Fruit fly (Drosophila melanogaster) whole organism, embryonic: ENCODE results near the gene Mis12.

Source experiments
- CG14014 ChIP-seq: fragments of 200-800 bp; sonication (Bioruptor generic); IDR thresholded peaks from 2 replicates; pipeline ENCODE4 v1.3.6; 2022; ENCODE audit warnings: missing biosample characterization, missing genetic modification characterization
- CG14860 ChIP-seq: fragments of 200-800 bp; sonication (Bioruptor generic); IDR thresholded peaks from 3 replicates; pipeline ENCODE4 v1.3.6; 2022; ENCODE audit warnings: missing biosample characterization, missing genetic modification characterization; ENCODE audit not compliant: partially characterized antibody
- CG15514 ChIP-seq: fragments of 200-800 bp; sonication (Bioruptor generic); optimal IDR thresholded peaks from 3 replicates; lab custom pipeline; 2017; ENCODE audit warnings: missing biosample characterization, missing genetic modification characterization, mild to moderate bottlenecking, moderate library complexity, missing genetic modification reagents
- CG18476 ChIP-seq: fragments of 200-800 bp; sonication (Bioruptor generic); optimal IDR thresholded peaks from 2 replicates; lab custom pipeline; 2016; ENCODE audit warnings: missing biosample characterization, mild to moderate bottlenecking, missing genetic modification characterization
- CG30403 ChIP-seq: fragments of 200-800 bp; sonication (Bioruptor generic); optimal IDR thresholded peaks from 3 replicates; lab custom pipeline; 2016; ENCODE audit warnings: missing biosample characterization, missing genetic modification characterization
- CG3065 ChIP-seq: fragments of 200-800 bp; sonication (Bioruptor generic); optimal IDR thresholded peaks from 2 replicates; lab custom pipeline; 2016; ENCODE audit warnings: missing biosample characterization, missing genetic modification characterization
- CG31388 ChIP-seq: fragments of 200-800 bp; sonication (Bioruptor generic); optimal IDR thresholded peaks from 2 replicates; lab custom pipeline; 2016; ENCODE audit warnings: missing biosample characterization, missing genetic modification characterization
- CG32767 ChIP-seq: fragments of 200-800 bp; sonication (Bioruptor generic); IDR thresholded peaks from 2 replicates; pipeline ENCODE4 v1.3.6; 2022; ENCODE audit warnings: missing biosample characterization, missing genetic modification characterization
- CG33213 ChIP-seq: fragments of 200-800 bp; sonication (Bioruptor generic); optimal IDR thresholded peaks from 3 replicates; lab custom pipeline; 2016; ENCODE audit warnings: missing biosample characterization, missing genetic modification characterization
- CG3726 ChIP-seq: fragments of 200-800 bp; sonication (Bioruptor generic); IDR thresholded peaks from 3 replicates; pipeline ENCODE4, ENCODE4 v1.3.6; 2022; ENCODE audit warnings: missing biosample characterization, missing genetic modification characterization
- CG4854 ChIP-seq: fragments of 200-800 bp; sonication (Bioruptor generic); optimal IDR thresholded peaks from 2 replicates; lab custom pipeline; 2016; ENCODE audit warnings: missing biosample characterization, missing genetic modification characterization, inconsistent platforms
- CG6254 ChIP-seq: fragments of 200-800 bp; sonication (Bioruptor generic); optimal IDR thresholded peaks from 3 replicates; lab custom pipeline; 2017; ENCODE audit warnings: mild to moderate bottlenecking, missing biosample characterization, missing genetic modification reagents, missing genetic modification characterization
- CG6689 ChIP-seq: fragments of 200-800 bp; sonication (Bioruptor generic); IDR thresholded peaks from 2 replicates; pipeline ENCODE4 v1.3.6; 2022; ENCODE audit warnings: missing biosample characterization, missing genetic modification characterization
- CG6791 ChIP-seq: fragments of 200-800 bp; sonication (Bioruptor generic); IDR thresholded peaks from 3 replicates; pipeline ENCODE4 v1.3.6; 2022; ENCODE audit warnings: missing biosample characterization, missing genetic modification characterization; ENCODE audit not compliant: partially characterized antibody
- CG6854 ChIP-seq: fragments of 200-800 bp; sonication (Bioruptor generic); optimal IDR thresholded peaks from 3 replicates; lab custom pipeline; 2017; ENCODE audit warnings: missing biosample characterization, mild to moderate bottlenecking, missing genetic modification characterization
- CG7987 ChIP-seq: fragments of 200-800 bp; sonication (Bioruptor generic); optimal IDR thresholded peaks from 2 replicates; lab custom pipeline; 2018; ENCODE audit warnings: missing biosample characterization, mild to moderate bottlenecking, missing genetic modification characterization, moderate library complexity
- CG8359 ChIP-seq: fragments of 200-800 bp; sonication (Bioruptor generic); optimal IDR thresholded peaks from 2 replicates; lab custom pipeline; 2017; ENCODE audit warnings: missing biosample characterization, mild to moderate bottlenecking, missing genetic modification characterization, borderline replicate concordance
- CHES-1-like ChIP-seq: fragments of 200-800 bp; sonication (Bioruptor generic); optimal IDR thresholded peaks from 2 replicates; lab custom pipeline; 2016; ENCODE audit warnings: missing biosample characterization, missing genetic modification characterization
- Dad ChIP-seq: fragments of 200-800 bp; sonication (Bioruptor generic); optimal IDR thresholded peaks from 3 replicates; lab custom pipeline; 2016; ENCODE audit warnings: missing biosample characterization, missing genetic modification characterization
- Eip74EF ChIP-seq, 2 experiments: fragments of 200-800 bp in 1 of 2; fragments of >200 bp in 1 of 2; sonication (Bioruptor generic) in 1 of 2; optimal IDR thresholded peaks; 2 replicates each; lab custom pipeline; 2017 to 2019; ENCODE audit warnings: missing biosample characterization in 2 of 2, missing genetic modification characterization in 2 of 2, mild to moderate bottlenecking in 1 of 2, moderate library complexity in 1 of 2
- Elba2 ChIP-seq: fragments of 200-800 bp; sonication (Bioruptor generic); optimal IDR thresholded peaks from 3 replicates; lab custom pipeline; 2016; ENCODE audit warnings: missing biosample characterization, missing genetic modification characterization
- HmgZ ChIP-seq: fragments of 200-800 bp; sonication (Bioruptor generic); optimal IDR thresholded peaks from 2 replicates; lab custom pipeline; 2018; ENCODE audit warnings: missing biosample characterization, mild to moderate bottlenecking, missing genetic modification characterization
- Lpt ChIP-seq: fragments of >200 bp; optimal IDR thresholded peaks from 2 replicates; lab custom pipeline; 2018; ENCODE audit warnings: missing biosample characterization, missing genetic modification characterization
- Max ChIP-seq: fragments of 200-800 bp; sonication (Bioruptor generic); optimal IDR thresholded peaks from 2 replicates; lab custom pipeline; 2016; ENCODE audit warnings: missing biosample characterization, mild to moderate bottlenecking, missing genetic modification characterization
- Ssrp ChIP-seq: fragments of 200-800 bp; sonication (Bioruptor generic); optimal IDR thresholded peaks from 2 replicates; lab custom pipeline; 2018; ENCODE audit warnings: missing biosample characterization, mild to moderate bottlenecking, missing genetic modification characterization, moderate library complexity
- Trl ChIP-seq, 3 experiments: fragments of >200 bp in 2 of 3; fragments of 200-800 bp in 1 of 3; sonication (Bioruptor generic) in 1 of 3; optimal IDR thresholded peaks; 2 replicates in 1 of 3; 3 replicates in 2 of 3; lab custom pipeline; 2016 to 2017; ENCODE audit warnings: missing biosample characterization in 1 of 3, missing genetic modification characterization in 1 of 3
- aop ChIP-seq: fragments of 200-800 bp; sonication (Bioruptor generic); IDR thresholded peaks from 2 replicates; pipeline ENCODE4 v1.3.6; 2022; ENCODE audit warnings: missing biosample characterization, missing genetic modification characterization
- ato ChIP-seq: fragments of 200-800 bp; sonication (Bioruptor generic); IDR thresholded peaks from 2 replicates; pipeline ENCODE4 v1.3.6; 2022; ENCODE audit warnings: missing biosample characterization, missing genetic modification characterization; ENCODE audit not compliant: partially characterized antibody
- dmrt99B ChIP-seq: fragments of 200-800 bp; sonication (Bioruptor generic); optimal IDR thresholded peaks from 2 replicates; lab custom pipeline; 2018; ENCODE audit warnings: missing biosample characterization, mild to moderate bottlenecking, missing genetic modification characterization, moderate library complexity
- dysf ChIP-seq: fragments of 200-800 bp; sonication (Bioruptor generic); IDR thresholded peaks from 3 replicates; pipeline ENCODE4 v1.3.6; 2022; ENCODE audit warnings: missing biosample characterization, missing genetic modification characterization
- esg ChIP-seq: fragments of 200-800 bp; sonication (Bioruptor generic); conservative IDR thresholded peaks from 2 replicates; pipeline ENCODE4 v1.3.6; 2022; ENCODE audit warnings: missing biosample characterization, missing genetic modification characterization
- gro ChIP-seq: fragments of 200-800 bp; sonication (Bioruptor generic); optimal IDR thresholded peaks from 2 replicates; lab custom pipeline; 2016; ENCODE audit warnings: missing biosample characterization, missing genetic modification characterization
- hth ChIP-seq: fragments of >200 bp; optimal IDR thresholded peaks from 2 replicates; lab custom pipeline; 2017; ENCODE audit warnings: inconsistent platforms
- jing ChIP-seq: fragments of 200-800 bp; sonication (Bioruptor generic); optimal IDR thresholded peaks from 2 replicates; lab custom pipeline; 2018; ENCODE audit warnings: missing biosample characterization, mild to moderate bottlenecking, missing genetic modification characterization
- jumu ChIP-seq: fragments of 200-800 bp; sonication (Bioruptor generic); optimal IDR thresholded peaks from 3 replicates; lab custom pipeline; 2016; ENCODE audit warnings: missing biosample characterization, missing genetic modification characterization
- lilli ChIP-seq: fragments of 200-800 bp; sonication (Bioruptor generic); optimal IDR thresholded peaks from 3 replicates; lab custom pipeline; 2016; ENCODE audit warnings: missing biosample characterization, missing genetic modification characterization
- maf-S ChIP-seq: fragments of 200-800 bp; sonication (Bioruptor generic); optimal IDR thresholded peaks from 2 replicates; lab custom pipeline; 2016; ENCODE audit warnings: missing biosample characterization, missing genetic modification characterization
- org-1 ChIP-seq: fragments of 200-800 bp; sonication (Bioruptor generic); optimal IDR thresholded peaks from 2 replicates; lab custom pipeline; 2017; ENCODE audit warnings: missing biosample characterization, missing genetic modification characterization
- sc ChIP-seq, 3 experiments: fragments of >200 bp in 2 of 3; fragments of 200-800 bp in 1 of 3; sonication (Bioruptor generic) in 1 of 3; optimal IDR thresholded peaks; 2 replicates in 2 of 3; 3 replicates in 1 of 3; lab custom pipeline; 2017; ENCODE audit warnings: mild to moderate bottlenecking in 1 of 3, missing biosample characterization in 1 of 3, missing genetic modification characterization in 1 of 3, missing genetic modification reagents in 1 of 3
- sens ChIP-seq: fragments of 200-800 bp; sonication (Bioruptor generic); peaks from one replicate; lab custom pipeline; 2016; ENCODE audit warnings: missing biosample characterization, missing genetic modification characterization
- slp2 ChIP-seq: fragments of 200-800 bp; sonication (Bioruptor generic); optimal IDR thresholded peaks from 2 replicates; lab custom pipeline; 2016; ENCODE audit warnings: missing biosample characterization, missing genetic modification characterization
- sqz ChIP-seq: fragments of 200-800 bp; sonication (Bioruptor generic); optimal IDR thresholded peaks from 3 replicates; lab custom pipeline; 2018; ENCODE audit warnings: missing biosample characterization, mild to moderate bottlenecking, missing genetic modification characterization
- ssp ChIP-seq: fragments of 200-800 bp; sonication (Bioruptor generic); IDR thresholded peaks from 2 replicates; pipeline ENCODE4 v1.3.6; 2022; ENCODE audit warnings: missing biosample characterization, missing genetic modification characterization
- stwl ChIP-seq: fragments of 200-800 bp; sonication (Bioruptor generic); optimal IDR thresholded peaks from 3 replicates; lab custom pipeline; 2018; ENCODE audit warnings: missing biosample characterization, mild to moderate bottlenecking, missing genetic modification characterization, moderate library complexity
- tap ChIP-seq: fragments of 200-800 bp; optimal IDR thresholded peaks from 3 replicates; lab custom pipeline; 2019; ENCODE audit warnings: missing biosample characterization, mild to moderate bottlenecking, missing genetic modification characterization, moderate library complexity
- tup ChIP-seq: fragments of 200-800 bp; sonication (Bioruptor generic); optimal IDR thresholded peaks from 2 replicates; lab custom pipeline; 2016; ENCODE audit warnings: missing biosample characterization, mild to moderate bottlenecking, missing genetic modification characterization, moderate library complexity
- wek ChIP-seq: fragments of 200-800 bp; sonication (Bioruptor generic); optimal IDR thresholded peaks from 3 replicates; lab custom pipeline; 2018; ENCODE audit warnings: missing biosample characterization, mild to moderate bottlenecking, missing genetic modification characterization, moderate library complexity
- yki ChIP-seq: fragments of >200 bp; optimal IDR thresholded peaks from 3 replicates; lab custom pipeline; 2018
- zfh2 ChIP-seq: fragments of 200-800 bp; sonication (Bioruptor generic); optimal IDR thresholded peaks from 2 replicates; lab custom pipeline; 2016; ENCODE audit warnings: missing biosample characterization, missing genetic modification characterization

The Mis12 gene

dm6 chr3L:6988942-6989569 is 20.2 kb upstream of the Mis12 start (continued):
- TF ChIP-seq CG14014 (GFP tag; lab: Robert Waterston, UW), result peak; percentile 51; the same call in 1 of the 2 replicates
- peak; percentile 43 for TF ChIP-seq maf-S (GFP tag; lab: Kevin White, UChicago)
- TF ChIP-seq CG3726 (GFP tag; lab: Robert Waterston, UW), result peak; percentile 82; the same call in 2 of the 3 replicates
- peak; percentile 27 for TF ChIP-seq CHES-1-like (GFP tag; lab: Kevin White, UChicago)
- peak; percentile 39 for TF ChIP-seq CG4854 (GFP tag; lab: Kevin White, UChicago)
- peak; percentile 59 for TF ChIP-seq jumu (GFP tag; lab: Kevin White, UChicago)
- TF ChIP-seq Lpt (GFP tag; lab: Kevin White, UChicago), result no peak
- TF ChIP-seq CG6689 (GFP tag; lab: Robert Waterston, UW), result peak; percentile 94
- no peak for TF ChIP-seq Trl (optimal IDR thresholded peaks at IDR 0.05; lab: Kevin White, UChicago)
- TF ChIP-seq Trl (GFP tag; optimal IDR thresholded peaks at IDR 0.05; lab: Kevin White, UChicago), result peak; percentile 72
- peak; percentile 71 for TF ChIP-seq lilli (GFP tag; lab: Kevin White, UChicago)
- peak; percentile 90 for TF ChIP-seq sens (GFP tag; lab: Kevin White, UChicago)
- TF ChIP-seq esg, result peak; percentile 81
- no peak for TF ChIP-seq CG33213 (GFP tag; lab: Kevin White, UChicago)
- TF ChIP-seq CG8359 (GFP tag; lab: Kevin White, UChicago), result peak; percentile 81
- peak; percentile 69 for TF ChIP-seq slp2 (GFP tag; lab: Kevin White, UChicago)
- peak; percentile 66 for TF ChIP-seq CG3065 (GFP tag; lab: Kevin White, UChicago)
- peak; percentile 91 for TF ChIP-seq CG6254 (GFP tag; lab: Kevin White, UChicago)
- TF ChIP-seq CG14860 (GFP tag; lab: Robert Waterston, UW), result no peak
- peak; percentile 8 for TF ChIP-seq CG7987 (GFP tag; lab: Kevin White, UChicago)
- TF ChIP-seq CG32767 (GFP tag; lab: Robert Waterston, UW), result peak; percentile 81
- TF ChIP-seq CG6791 (GFP tag; lab: Robert Waterston, UW), result no peak
- peak; percentile 79 for TF ChIP-seq Max
- TF ChIP-seq tup (GFP tag; lab: Kevin White, UChicago), result peak; percentile 2
- no peak for TF ChIP-seq yki (lab: Kevin White, UChicago)
- peak; percentile 79; the same call in 1 of the 2 replicates for TF ChIP-seq ssp (GFP tag; lab: Robert Waterston, UW)
- TF ChIP-seq sc (optimal IDR thresholded peaks at IDR 0.05; lab: Kevin White, UChicago), result no peak
- TF ChIP-seq sc (GFP tag; optimal IDR thresholded peaks at IDR 0.05; lab: Kevin White, UChicago), result peak; percentile 89
- TF ChIP-seq Eip74EF (GFP tag; optimal IDR thresholded peaks at IDR 0.05; lab: Kevin White, UChicago), result peak in 1 of 2 experiments; percentile 96
- peak; percentile 96 for TF ChIP-seq dmrt99B (tag; lab: Kevin White, UChicago)
- peak; percentile 94 for TF ChIP-seq dysf (GFP tag; lab: Robert Waterston, UW)
- TF ChIP-seq Elba2 (GFP tag; lab: Kevin White, UChicago), result no peak
- TF ChIP-seq Ssrp (tag; lab: Kevin White, UChicago), result peak; percentile 94
- TF ChIP-seq CG18476, result peak; percentile 90
- peak; percentile 36 for TF ChIP-seq hth
- TF ChIP-seq tap (tag; lab: Kevin White, UChicago), result peak; percentile 90
- TF ChIP-seq sqz, result peak; percentile 83
- TF ChIP-seq CG31388 (GFP tag; lab: Kevin White, UChicago), result peak; percentile 80
- peak; percentile 36 for TF ChIP-seq gro (GFP tag; lab: Kevin White, UChicago)
- TF ChIP-seq stwl (tag; lab: Kevin White, UChicago), result peak; percentile 23
- TF ChIP-seq Dad (GFP tag; lab: Kevin White, UChicago), result peak; percentile 60
- TF ChIP-seq wek (GFP tag; lab: Kevin White, UChicago), result no peak
- TF ChIP-seq aop (GFP tag; lab: Robert Waterston, UW), result no peak
- no peak for TF ChIP-seq ato (GFP tag; lab: Robert Waterston, UW)
- TF ChIP-seq CG15514 (GFP tag; lab: Kevin White, UChicago), result peak; percentile 63
- peak; percentile 89 for TF ChIP-seq CG6854 (GFP tag; lab: Kevin White, UChicago)
- peak; percentile 49 for TF ChIP-seq HmgZ (tag; lab: Kevin White, UChicago)
- peak; percentile 88 for TF ChIP-seq org-1 (GFP tag; lab: Kevin White, UChicago)
- peak; percentile 64 for TF ChIP-seq zfh2 (GFP tag; lab: Kevin White, UChicago)
- TF ChIP-seq CG30403 (GFP tag; lab: Kevin White, UChicago), result peak; percentile 95
- TF ChIP-seq jing (GFP tag; lab: Kevin White, UChicago), result no peak
